Worm (Caenorhabditis elegans): ENCODE data around the gene ZK1320.3.

ce11 chrII:9609296-9609695 is 50.9 kb downstream of the ZK1320.3 start, which contains the start of gene pap-2:
- TF ChIP-seq nhr-237 (tag; optimal IDR thresholded peaks at IDR 0.05) (no peak), ceh-82 (tag; optimal IDR thresholded peaks at IDR 0.05) (no peak), elt-3 (tag; optimal IDR thresholded peaks at IDR 0.05) (no peak), lsy-2 (tag; optimal IDR thresholded peaks at IDR 0.05) (no peak), aly-2 (tag; optimal IDR thresholded peaks at IDR 0.05) (no peak), lin-13 (GFP tag; optimal IDR thresholded peaks at IDR 0.05) (no peak), ztf-4 (tag; optimal IDR thresholded peaks at IDR 0.05) (no peak), unc-62 (GFP tag; optimal IDR thresholded peaks at IDR 0.05) (no peak), zag-1 (tag; optimal IDR thresholded peaks at IDR 0.05) (no peak), ama-1 (optimal IDR thresholded peaks at IDR 0.05) (no peak), egl-27 (tag; optimal IDR thresholded peaks at IDR 0.05) (no peak), fos-1 (tag; optimal IDR thresholded peaks at IDR 0.05) (no peak), nhr-25 (tag; optimal IDR thresholded peaks at IDR 0.05) (no peak)

All from whole organism, L2 larva.